Fruit fly (Drosophila melanogaster) whole organism, embryonic: Measurements from ENCODE around the gene pkaap.

Experiments
- CG4360 ChIP-seq: fragments of 200-800 bp; sonication (Bioruptor generic); IDR thresholded peaks from 2 replicates; pipeline ENCODE4 v1.3.6; 2022; ENCODE audit warnings: missing biosample characterization, missing genetic modification characterization
- Dfd ChIP-seq, 2 experiments: fragments of >200 bp; optimal IDR thresholded peaks; 2 replicates each; lab custom pipeline; 2017; ENCODE audit warnings: missing biosample characterization in 2 of 2, missing genetic modification characterization in 2 of 2
- Dip2 ChIP-seq: fragments of 200-800 bp; sonication (Bioruptor generic); IDR thresholded peaks from 2 replicates; pipeline ENCODE4 v1.3.6; 2022; ENCODE audit warnings: missing biosample characterization, missing genetic modification characterization
- E2f2 ChIP-seq: fragments of 200-800 bp; sonication (Bioruptor generic); IDR thresholded peaks from 2 replicates; pipeline ENCODE4 v1.3.6; 2022; ENCODE audit warnings: missing biosample characterization, missing genetic modification characterization
- GATAe ChIP-seq: fragments of 200-800 bp; sonication (Bioruptor generic); conservative IDR thresholded peaks from 2 replicates; pipeline ENCODE4 v1.3.6; 2022; ENCODE audit warnings: missing biosample characterization, missing genetic modification characterization
- Lpt ChIP-seq: fragments of >200 bp; optimal IDR thresholded peaks from 2 replicates; lab custom pipeline; 2018; ENCODE audit warnings: missing biosample characterization, missing genetic modification characterization
- gt ChIP-seq: fragments of 200-800 bp; sonication (Bioruptor generic); IDR thresholded peaks from 2 replicates; pipeline ENCODE4 v1.3.6; 2022; ENCODE audit warnings: missing biosample characterization, missing genetic modification characterization
- mirr ChIP-seq: fragments of 200-800 bp; sonication (Bioruptor generic); optimal IDR thresholded peaks from 3 replicates; lab custom pipeline; 2018; ENCODE audit warnings: missing biosample characterization, mild to moderate bottlenecking, missing genetic modification characterization
- pros ChIP-seq: fragments of 200-800 bp; sonication (Bioruptor generic); optimal IDR thresholded peaks from 3 replicates; lab custom pipeline; 2019; ENCODE audit warnings: missing biosample characterization, mild to moderate bottlenecking, missing genetic modification characterization, moderate library complexity
- rib ChIP-seq: fragments of 200-800 bp; sonication (Bioruptor generic); IDR thresholded peaks from 2 replicates; pipeline ENCODE4 v1.3.6; 2022; ENCODE audit warnings: missing biosample characterization, missing genetic modification characterization
- twi ChIP-seq: fragments of 200-800 bp; optimal IDR thresholded peaks from 2 replicates; lab custom pipeline; 2019; ENCODE audit warnings: missing biosample characterization, mild to moderate bottlenecking, missing genetic modification characterization, moderate library complexity

DNA sequence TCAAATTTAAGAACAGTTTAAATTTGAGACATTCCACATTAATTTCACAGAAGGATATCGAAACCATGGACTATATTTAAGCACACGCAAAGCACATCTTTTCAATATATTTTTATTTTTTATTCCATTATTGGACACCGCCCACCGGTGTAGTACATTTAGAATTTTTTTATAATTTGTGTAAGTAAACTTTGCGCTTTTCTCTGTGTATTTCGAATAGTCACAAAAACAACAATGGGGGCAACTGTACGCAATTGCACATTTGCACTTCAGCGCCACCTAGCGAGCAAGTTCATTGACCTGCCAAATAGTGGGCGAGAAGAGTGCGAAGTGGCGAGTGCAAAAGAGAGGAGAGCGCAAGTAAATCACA is 12.3 kb upstream of the pkaap start:
- TF ChIP-seq mirr (GFP tag; lab: Kevin White, UChicago): no peak
- TF ChIP-seq CG4360: peak; percentile 33; the same call in 1 of the 2 replicates
- no peak for TF ChIP-seq Lpt
- no peak for TF ChIP-seq twi (tag; lab: Kevin White, UChicago)
- TF ChIP-seq Dip2 (GFP tag; lab: Robert Waterston, UW): no peak
- TF ChIP-seq Dfd (GFP tag; optimal IDR thresholded peaks at IDR 0.05; lab: Kevin White, UChicago): no peak
- TF ChIP-seq E2f2: no peak
- TF ChIP-seq GATAe (GFP tag; lab: Robert Waterston, UW): no peak
- no peak for TF ChIP-seq pros (GFP tag; lab: Kevin White, UChicago)
- TF ChIP-seq gt (GFP tag; lab: Robert Waterston, UW): no peak
- no peak for TF ChIP-seq rib
